Worm (Caenorhabditis elegans) whole organism, young adult: ENCODE measurements around the gene sup-26.

Source experiments
- B0019.2 ChIP-seq: fragments of 200-800 bp; sonication (Bioruptor generic); conservative IDR thresholded peaks from 2 replicates; pipeline ENCODE4 v1.3.6; 2022; ENCODE audit warnings: missing genetic modification reagents, missing genetic modification characterization, missing compliant biosample characterization
- B0035.1 ChIP-seq: sonication (generic microtip); optimal IDR thresholded peaks from 2 replicates; lab custom pipeline; 2016; ENCODE audit warnings: missing genetic modification characterization, mild to moderate bottlenecking, missing compliant biosample characterization, missing genotype, missing genetic modification reagents
- D2030.7 ChIP-seq: fragments of 200-800 bp; sonication (Bioruptor generic); IDR thresholded peaks from 2 replicates; pipeline ENCODE4 v1.3.6; 2022; ENCODE audit warnings: missing genetic modification reagents, missing genetic modification characterization, missing compliant biosample characterization
- F33H1.4 ChIP-seq: fragments of 200-800 bp; sonication (Bioruptor generic); IDR thresholded peaks from 2 replicates; pipeline ENCODE4 v1.3.6; 2022; ENCODE audit warnings: missing genetic modification reagents, missing genetic modification characterization, missing compliant biosample characterization
- F55B11.4 ChIP-seq: sonication (generic microtip); optimal IDR thresholded peaks from 2 replicates; lab custom pipeline; 2016; ENCODE audit warnings: missing compliant biosample characterization, missing genetic modification characterization, borderline replicate concordance; ENCODE audit not compliant: insufficient read depth
- Y95B8A.8 ChIP-seq: fragments of 200-800 bp; sonication (Bioruptor generic); IDR thresholded peaks from 2 replicates; pipeline ENCODE4 v1.3.6; 2022; ENCODE audit warnings: missing genetic modification reagents, missing genetic modification characterization, missing compliant biosample characterization
- aptf-2 ChIP-seq: fragments of 200-800 bp; sonication (Bioruptor generic); conservative IDR thresholded peaks from 2 replicates; pipeline ENCODE4 v1.3.6; 2022; ENCODE audit warnings: missing genetic modification reagents, missing genetic modification characterization, missing compliant biosample characterization
- athp-1 ChIP-seq: sonication (generic microtip); optimal IDR thresholded peaks from 2 replicates; lab custom pipeline; 2017; ENCODE audit warnings: mild to moderate bottlenecking, missing genetic modification characterization, missing compliant biosample characterization
- attf-5 ChIP-seq: fragments of 200-800 bp; sonication (Bioruptor generic); optimal IDR thresholded peaks from 2 replicates; lab custom pipeline; 2018; ENCODE audit warnings: mild to moderate bottlenecking, missing genetic modification characterization, missing compliant biosample characterization
- ceh-27 ChIP-seq: fragments of 200-800 bp; sonication (Bioruptor generic); optimal IDR thresholded peaks from 2 replicates; lab custom pipeline; 2018; ENCODE audit warnings: mild to moderate bottlenecking, missing genetic modification characterization, moderate library complexity, missing compliant biosample characterization
- ceh-91 ChIP-seq: fragments of 200-800 bp; sonication (Bioruptor generic); IDR thresholded peaks from 2 replicates; pipeline ENCODE4 v1.3.6; 2022; ENCODE audit warnings: missing genetic modification reagents, missing genetic modification characterization, missing compliant biosample characterization
- dpl-1 ChIP-seq: fragments of 150-350 bp; optimal IDR thresholded peaks from 2 replicates; lab custom pipeline; 2014; ENCODE audit warnings: missing biosample characterization, missing genetic modification reagents, missing genetic modification characterization
- efl-1 ChIP-seq: fragments of 150-350 bp; optimal IDR thresholded peaks from 2 replicates; lab custom pipeline; 2014; ENCODE audit warnings: missing biosample characterization, missing genetic modification reagents, missing genetic modification characterization
- ets-4 ChIP-seq: fragments of 200-800 bp; sonication (Bioruptor generic); optimal IDR thresholded peaks from 2 replicates; lab custom pipeline; 2018; ENCODE audit warnings: mild to moderate bottlenecking, missing genetic modification characterization, missing compliant biosample characterization
- him-1 ChIP-seq: sonication (generic microtip); optimal IDR thresholded peaks from 2 replicates; lab custom pipeline; 2016; ENCODE audit warnings: missing genotype, missing genetic modification reagents, missing genetic modification characterization, missing compliant biosample characterization
- hmg-1.2 ChIP-seq: fragments of 200-800 bp; sonication (Bioruptor generic); IDR thresholded peaks from 2 replicates; pipeline ENCODE4 v1.3.6; 2022; ENCODE audit warnings: missing genetic modification reagents, missing genetic modification characterization, missing compliant biosample characterization
- hsf-1 ChIP-seq: fragments of 200-800 bp; sonication (Bioruptor generic); IDR thresholded peaks from 2 replicates; pipeline ENCODE4 v1.3.6; 2022; ENCODE audit warnings: missing genetic modification reagents, missing genetic modification characterization, missing compliant biosample characterization
- let-526 ChIP-seq: fragments of 200-800 bp; sonication (Bioruptor generic); IDR thresholded peaks from 2 replicates; pipeline ENCODE4 v1.3.6; 2022; ENCODE audit warnings: missing genetic modification reagents, missing genetic modification characterization, missing compliant biosample characterization
- let-607 ChIP-seq, 2 experiments: fragments of 200-800 bp in 1 of 2; sonication (Bioruptor generic) in 1 of 2; sonication (generic microtip) in 1 of 2; optimal IDR thresholded peaks; 2 replicates each; lab custom pipeline; 2016 to 2018; ENCODE audit warnings: mild to moderate bottlenecking in 2 of 2, missing compliant biosample characterization in 2 of 2, missing genetic modification characterization in 2 of 2, moderate library complexity in 2 of 2, missing genotype in 1 of 2
- lin-35 ChIP-seq, 3 experiments: fragments of 150-350 bp in 2 of 3; sonication (generic microtip) in 1 of 3; optimal IDR thresholded peaks; 2 replicates each; lab custom pipeline; 2014 to 2018; ENCODE audit warnings: missing biosample characterization in 3 of 3, missing genetic modification characterization in 3 of 3, missing genetic modification reagents in 3 of 3
- lin-54 ChIP-seq: fragments of 200-800 bp; sonication (Bioruptor generic); optimal IDR thresholded peaks from 2 replicates; lab custom pipeline; 2018; ENCODE audit warnings: mild to moderate bottlenecking, missing genetic modification characterization, missing compliant biosample characterization
- lir-1 ChIP-seq: fragments of 200-800 bp; sonication (Bioruptor generic); conservative IDR thresholded peaks from 2 replicates; pipeline ENCODE4 v1.3.6; 2022; ENCODE audit warnings: missing genetic modification reagents, missing genetic modification characterization, missing compliant biosample characterization
- lsl-1 ChIP-seq: fragments of 200-800 bp; sonication (Bioruptor generic); optimal IDR thresholded peaks from 2 replicates; lab custom pipeline; 2018; ENCODE audit warnings: mild to moderate bottlenecking, missing genetic modification characterization, moderate library complexity, missing compliant biosample characterization
- madf-3 ChIP-seq: fragments of 200-800 bp; sonication (Bioruptor generic); IDR thresholded peaks from 2 replicates; pipeline ENCODE4 v1.3.6; 2022; ENCODE audit warnings: missing genetic modification reagents, missing genetic modification characterization, missing compliant biosample characterization
- madf-6 ChIP-seq: fragments of 200-800 bp; sonication (Bioruptor generic); IDR thresholded peaks from 2 replicates; pipeline ENCODE4 v1.3.6; 2022; ENCODE audit warnings: missing genetic modification reagents, missing genetic modification characterization, missing compliant biosample characterization
- madf-8 ChIP-seq: fragments of 200-800 bp; sonication (Bioruptor generic); conservative IDR thresholded peaks from 2 replicates; pipeline ENCODE4 v1.3.6; 2022; ENCODE audit warnings: missing genetic modification reagents, missing genetic modification characterization, missing compliant biosample characterization
- mxl-1 ChIP-seq: sonication (generic microtip); optimal IDR thresholded peaks from 2 replicates; lab custom pipeline; 2016; ENCODE audit warnings: missing genetic modification characterization, missing compliant biosample characterization
- nfyb-1 ChIP-seq: fragments of 200-800 bp; sonication (Bioruptor generic); IDR thresholded peaks from 2 replicates; pipeline ENCODE4 v1.3.6; 2022; ENCODE audit warnings: missing genetic modification reagents, missing genetic modification characterization, missing compliant biosample characterization
- nhr-90 ChIP-seq: sonication (generic microtip); optimal IDR thresholded peaks from 2 replicates; lab custom pipeline; 2016; ENCODE audit warnings: missing genotype, mild to moderate bottlenecking, missing genetic modification characterization, missing compliant biosample characterization
- pbrm-1 ChIP-seq: fragments of 200-800 bp; sonication (Bioruptor generic); IDR thresholded peaks from 2 replicates; pipeline ENCODE4 v1.3.6; 2022; ENCODE audit warnings: missing genetic modification reagents, missing genetic modification characterization, missing compliant biosample characterization
- rpc-1 ChIP-seq, 2 experiments: fragments of 150-350 bp in 1 of 2; sonication (generic microtip) in 1 of 2; optimal IDR thresholded peaks; 2 replicates each; lab custom pipeline; 2014 to 2018; ENCODE audit warnings: missing biosample characterization in 1 of 2, missing genetic modification characterization in 1 of 2, missing genetic modification reagents in 1 of 2, missing genotype in 1 of 2
- sea-2 ChIP-seq: fragments of 200-800 bp; sonication (Bioruptor generic); IDR thresholded peaks from 2 replicates; pipeline ENCODE4 v1.3.6; 2022; ENCODE audit warnings: missing genetic modification characterization, missing compliant biosample characterization
- snpc-1.3 ChIP-seq: sonication (generic microtip); optimal IDR thresholded peaks from 2 replicates; lab custom pipeline; 2017; ENCODE audit warnings: missing genetic modification characterization, mild to moderate bottlenecking, missing compliant biosample characterization, antibody characterized with exemption, moderate library complexity, missing genotype, missing genetic modification reagents; ENCODE audit not compliant: insufficient read depth
- snpc-3.4 ChIP-seq: sonication (generic microtip); optimal IDR thresholded peaks from 2 replicates; lab custom pipeline; 2017; ENCODE audit warnings: missing genetic modification characterization, mild to moderate bottlenecking, missing compliant biosample characterization, antibody characterized with exemption, moderate library complexity, missing genotype, missing genetic modification reagents
- snpc-4 ChIP-seq, 5 experiments: fragments of 150-350 bp in 1 of 5; sonication (generic microtip) in 4 of 5; optimal IDR thresholded peaks; 2 replicates each; lab custom pipeline; 2014 to 2018; ENCODE audit warnings: missing genetic modification characterization in 5 of 5, missing biosample characterization in 3 of 5, antibody characterized with exemption in 2 of 5, mild to moderate bottlenecking in 2 of 5, missing compliant biosample characterization in 2 of 5, missing genotype in 2 of 5, moderate library complexity in 2 of 5, missing genetic modification reagents in 1 of 5
- tbp1 ChIP-seq: fragments of 200-800 bp; sonication (Bioruptor generic); optimal IDR thresholded peaks from 2 replicates; lab custom pipeline; 2018; ENCODE audit warnings: mild to moderate bottlenecking, missing genetic modification characterization, missing compliant biosample characterization
- xnd-1 ChIP-seq: sonication (generic microtip); optimal IDR thresholded peaks from 2 replicates; lab custom pipeline; 2016; ENCODE audit warnings: missing genotype, missing genetic modification reagents, missing genetic modification characterization, missing compliant biosample characterization
- ztf-25 ChIP-seq: fragments of 200-800 bp; sonication (Bioruptor generic); IDR thresholded peaks from 2 replicates; pipeline ENCODE4 v1.3.6; 2022; ENCODE audit warnings: missing genetic modification reagents, missing genetic modification characterization, missing compliant biosample characterization
- ztf-28 ChIP-seq: fragments of 200-800 bp; sonication (Bioruptor generic); IDR thresholded peaks from 2 replicates; pipeline ENCODE4 v1.3.6; 2022; ENCODE audit warnings: missing genetic modification reagents, missing genetic modification characterization, missing compliant biosample characterization

Gene sup-26

DNA sequence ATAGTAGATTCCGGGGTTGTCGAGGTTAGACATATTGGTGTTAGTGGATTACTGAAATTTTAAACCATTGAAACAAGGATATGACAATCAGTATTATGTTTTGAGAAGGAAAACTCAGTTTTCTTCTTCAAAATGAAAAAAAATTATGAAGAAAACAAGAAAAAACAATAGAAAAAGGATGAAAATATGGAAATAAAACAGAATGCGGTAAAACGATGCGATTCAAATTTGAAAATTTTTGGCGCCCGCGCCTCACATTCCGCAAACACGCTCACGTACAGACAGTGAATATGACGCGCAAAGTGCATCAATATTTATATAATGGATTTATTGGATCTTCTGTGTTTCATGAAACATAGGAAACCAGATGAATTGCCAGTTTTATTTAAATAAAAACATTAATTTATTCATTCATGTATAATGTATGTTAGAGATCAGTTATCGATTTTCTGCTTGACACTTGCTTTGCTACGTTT is 11.2 kb upstream of the sup-26 start, which contains the start of gene mcm-5:
mcm-5 (minus strand) TSS at position 51 of the 476 bp plus-strand sequence.
- peak; percentile 39; the same call in 1 of the 2 replicates for TF ChIP-seq hmg-1.2 (GFP tag; lab: Robert Waterston, UW)
- peak in 1 of 3 experiments; percentile 45 for TF ChIP-seq lin-35 (GFP tag; optimal IDR thresholded peaks at IDR 0.05; lab: Kevin White, UChicago)
- peak; percentile 93 for TF ChIP-seq madf-6 (GFP tag; lab: Robert Waterston, UW)
- no peak for TF ChIP-seq ztf-25
- peak; percentile 19 for TF ChIP-seq tbp1 (GFP tag; lab: Kevin White, UChicago)
- TF ChIP-seq lir-1: no peak
- TF ChIP-seq athp-1 (tag; lab: Kevin White, UChicago): no peak
- TF ChIP-seq D2030.7 (GFP tag; lab: Robert Waterston, UW): peak; percentile 74; the same call in 1 of the 2 replicates
- peak; percentile 59 for TF ChIP-seq snpc-3.4 (tag; lab: Kevin White, UChicago)
- no peak for TF ChIP-seq rpc-1 (optimal IDR thresholded peaks at IDR 0.05; lab: Kevin White, UChicago)
- TF ChIP-seq rpc-1 (tag; optimal IDR thresholded peaks at IDR 0.05; lab: Kevin White, UChicago): no peak
- 0 out of 2 replicates have a peak, but pooled peaks have one; percentile 21 for TF ChIP-seq hsf-1 (GFP tag; lab: Robert Waterston, UW)
- peak; percentile 85 for TF ChIP-seq madf-3
- no peak for TF ChIP-seq sea-2 (GFP tag; lab: Robert Waterston, UW)
- TF ChIP-seq attf-5: no peak
- no peak for TF ChIP-seq let-526 (GFP tag; lab: Robert Waterston, UW)
- peak; percentile 95 for TF ChIP-seq efl-1 (GFP tag; lab: Kevin White, UChicago)
- no peak for TF ChIP-seq nfyb-1 (GFP tag; lab: Robert Waterston, UW)
- no peak for TF ChIP-seq B0035.1
- no peak for TF ChIP-seq Y95B8A.8 (GFP tag; lab: Robert Waterston, UW)
- TF ChIP-seq snpc-1.3 (tag; lab: Kevin White, UChicago): peak; percentile 56
- peak; percentile 9 for TF ChIP-seq snpc-4 (GFP tag; optimal IDR thresholded peaks at IDR 0.05; lab: Kevin White, UChicago)
- no peak for TF ChIP-seq snpc-4 (tag; optimal IDR thresholded peaks at IDR 0.05; lab: Kevin White, UChicago)
- TF ChIP-seq F33H1.4 (GFP tag; lab: Robert Waterston, UW): peak; percentile 60
- peak; percentile 78 for TF ChIP-seq madf-8 (GFP tag; lab: Robert Waterston, UW)
- TF ChIP-seq F55B11.4 (tag; lab: Kevin White, UChicago): no peak
- 0 out of 2 replicates have a peak, but pooled peaks have one; percentile 21 for TF ChIP-seq B0019.2
- no peak for TF ChIP-seq ets-4
- no peak for TF ChIP-seq nhr-90 (tag; lab: Kevin White, UChicago)
- TF ChIP-seq ceh-27 (GFP tag; lab: Kevin White, UChicago): no peak
- TF ChIP-seq lsl-1 (GFP tag; lab: Kevin White, UChicago): peak; percentile 74
- peak; percentile 89 for TF ChIP-seq dpl-1
- TF ChIP-seq let-607 (tag; optimal IDR thresholded peaks at IDR 0.05; lab: Kevin White, UChicago): no peak
- peak; percentile 59 for TF ChIP-seq xnd-1 (tag; lab: Kevin White, UChicago)
- no peak for TF ChIP-seq pbrm-1 (GFP tag; lab: Robert Waterston, UW)
- TF ChIP-seq ceh-91 (GFP tag; lab: Robert Waterston, UW): peak; percentile 70
- TF ChIP-seq him-1: peak; percentile 49
- peak; percentile 85 for TF ChIP-seq lin-54 (GFP tag; lab: Kevin White, UChicago)

DNA sequence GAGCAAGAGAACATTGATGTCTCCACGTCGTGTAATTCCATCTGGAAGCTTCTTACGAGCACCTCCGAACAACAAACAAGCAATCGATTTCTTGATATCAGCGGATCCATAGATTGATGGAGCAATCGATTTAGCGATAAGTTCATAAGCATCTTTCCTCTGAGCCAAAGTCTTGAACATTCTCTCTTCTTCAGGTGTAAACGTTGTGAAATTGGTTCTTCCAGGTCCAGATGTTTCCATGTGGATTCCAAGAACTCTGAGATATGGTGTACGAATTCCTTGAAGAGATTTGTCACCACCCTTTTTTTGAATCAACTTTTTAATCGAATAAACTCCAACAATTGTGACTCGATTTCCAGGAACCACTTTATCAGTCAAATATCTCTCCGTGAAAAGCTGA is 9.9 kb upstream of the sup-26 start:
- TF ChIP-seq aptf-2 (GFP tag; lab: Robert Waterston, UW) (no peak), mxl-1 (tag; lab: Kevin White, UChicago) (no peak), nhr-90 (tag; lab: Kevin White, UChicago) (no peak), B0019.2 (no peak), ztf-28 (GFP tag; lab: Robert Waterston, UW) (no peak), snpc-3.4 (tag; lab: Kevin White, UChicago) (no peak)
